Fruit fly (Drosophila melanogaster) whole organism, pupa: ENCODE results near the gene DCAF12.
A peak's percentile ranks its signal among the peaks of the same experiment; 100 is the strongest.

ENCODE experiments used
- CG32121 ChIP-seq: fragments of 200-800 bp; sonication (Bioruptor generic); IDR thresholded peaks from 2 replicates; pipeline ENCODE4 v1.3.6; 2022; ENCODE audit warnings: missing biosample characterization, missing genetic modification characterization
- CG8159 ChIP-seq: fragments of 200-800 bp; sonication (Bioruptor generic); optimal IDR thresholded peaks from 3 replicates; lab custom pipeline; 2018; ENCODE audit warnings: missing biosample characterization, mild to moderate bottlenecking, missing genetic modification characterization, moderate library complexity
- EcR ChIP-seq: fragments of 200-800 bp; sonication (Bioruptor generic); optimal IDR thresholded peaks from 3 replicates; lab custom pipeline; 2019; ENCODE audit warnings: missing biosample characterization, missing genetic modification characterization, mild to moderate bottlenecking, moderate library complexity, missing genetic modification reagents

DNA sequence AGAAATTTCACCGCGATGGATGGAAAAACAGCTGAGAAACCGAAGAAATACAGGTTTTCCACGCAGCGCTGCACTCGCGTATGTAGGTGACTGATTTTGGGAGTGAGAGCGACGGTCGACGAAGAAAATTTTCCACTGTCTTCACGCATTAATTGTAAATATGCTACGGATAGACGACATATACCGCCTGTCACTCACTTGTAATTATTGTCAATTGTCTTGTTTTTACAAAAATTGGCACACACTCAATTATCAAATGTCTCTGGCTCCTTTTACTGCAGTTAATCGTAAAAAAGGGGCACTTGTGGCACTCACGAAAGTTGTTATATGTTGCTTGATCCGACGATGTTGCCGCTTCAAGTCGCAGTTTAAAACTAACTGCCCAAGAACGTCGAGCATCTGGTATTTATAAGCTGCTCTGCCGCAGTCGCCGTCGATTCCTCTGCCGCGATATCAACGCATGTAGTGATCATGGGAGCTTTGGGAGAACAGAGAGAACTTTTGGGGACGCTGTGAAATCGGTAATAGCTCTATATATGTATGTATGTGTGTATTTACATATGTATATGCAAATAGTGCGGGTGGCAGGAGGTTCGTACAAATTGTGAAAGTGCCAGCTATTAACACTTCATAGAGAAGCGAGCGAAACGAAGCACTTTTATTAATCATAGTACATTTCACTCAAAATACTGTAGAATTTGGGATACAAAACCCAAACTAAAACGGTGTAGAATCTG is 23.7 kb downstream of the DCAF12 start, which contains the start of gene mfas:
- peak; percentile 58 for TF ChIP-seq EcR (GFP tag; lab: Kevin White, UChicago)
- TF ChIP-seq CG8159, result no peak
- no peak for TF ChIP-seq CG32121 (GFP tag; lab: Robert Waterston, UW)
